Fruit fly (Drosophila melanogaster): ENCODE data around the gene Poxm.

Poxm gene

DNA sequence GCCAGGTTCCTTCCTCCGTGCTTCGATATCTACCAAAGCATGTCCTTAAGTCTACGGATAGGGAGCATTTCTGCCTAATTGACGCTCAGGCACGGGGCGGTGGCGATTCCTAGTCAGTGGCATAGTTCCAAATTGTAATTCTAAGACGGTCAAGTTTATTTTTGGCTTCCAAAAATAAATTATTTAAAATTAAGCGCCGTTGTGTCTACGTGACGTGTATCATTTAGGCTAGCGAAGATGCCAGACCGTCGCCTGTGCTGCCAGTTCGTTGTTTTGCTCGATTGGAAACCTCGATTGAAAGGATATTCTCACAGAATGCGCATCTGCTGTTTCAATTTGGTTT lies 15.5 kb upstream of the Poxm start:
- TF ChIP-seq Sp1 (GFP tag; optimal IDR thresholded peaks at IDR 0.05) (no peak), Jra (GFP tag; optimal IDR thresholded peaks at IDR 0.05) (no peak), dsf (GFP tag; optimal IDR thresholded peaks at IDR 0.05; ENCODE audit: borderline replicate concordance) (no peak), br (GFP tag; optimal IDR thresholded peaks at IDR 0.05) (no peak), dmrt93B (GFP tag; optimal IDR thresholded peaks at IDR 0.05) (no peak), sv (GFP tag; optimal IDR thresholded peaks at IDR 0.05) (no peak), GATAd (GFP tag; optimal IDR thresholded peaks at IDR 0.05) (no peak)

dm6 chr3R:8347835-8348234 lies 14.2 kb upstream of the Poxm start:
- TF ChIP-seq Dfd (GFP tag; optimal IDR thresholded peaks at IDR 0.05) (no peak), sv (GFP tag; optimal IDR thresholded peaks at IDR 0.05) (no peak), CrebA (GFP tag; optimal IDR thresholded peaks at IDR 0.05; ENCODE audit: borderline replicate concordance) (no peak), woc (GFP tag; optimal IDR thresholded peaks at IDR 0.05) (no peak)

dm6 chr3R:8347279-8347678 lies 13.7 kb upstream of the Poxm start, which contains the start of gene CG7352:
Gene CG7352 (plus strand): TSS chr3R:8347579.
- TF ChIP-seq OdsH (GFP tag; optimal IDR thresholded peaks at IDR 0.05) (no peak), Jra (GFP tag; optimal IDR thresholded peaks at IDR 0.05) (no peak), dl (GFP tag; optimal IDR thresholded peaks at IDR 0.05; ENCODE audit: insufficient read depth in 1 of 2, partially characterized antibody in 2 of 2) (no peak), HLH106 (tag; optimal IDR thresholded peaks at IDR 0.05) (no peak), h (GFP tag; optimal IDR thresholded peaks at IDR 0.05) (no peak), sage (GFP tag; optimal IDR thresholded peaks at IDR 0.05) (no peak), rgr (GFP tag; optimal IDR thresholded peaks at IDR 0.05) (no peak), Dfd (GFP tag; optimal IDR thresholded peaks at IDR 0.05) (no peak), Hnf4 (GFP tag; optimal IDR thresholded peaks at IDR 0.05) (no peak), Rel (GFP tag; optimal IDR thresholded peaks at IDR 0.05) (no peak), Rel (tag; optimal IDR thresholded peaks at IDR 0.05) (no peak)

DNA sequence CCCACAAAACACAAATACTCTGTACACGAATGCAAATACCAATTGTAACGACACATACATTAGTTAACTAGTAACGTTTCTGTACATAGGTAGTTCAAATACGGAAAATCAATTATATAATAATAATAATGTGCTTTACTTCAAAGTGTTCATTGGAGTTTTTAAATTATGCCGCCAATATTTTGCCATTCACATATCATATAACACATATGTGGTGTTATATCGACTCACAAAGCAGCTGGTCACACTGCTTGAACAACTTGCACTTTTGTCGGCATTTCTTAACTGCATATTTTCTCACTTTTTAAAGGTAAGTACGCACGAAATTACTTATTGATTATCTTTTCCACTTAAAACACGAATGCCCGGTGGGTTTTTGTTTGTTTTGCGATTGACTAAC lies 10.6 kb upstream of the Poxm start, which contains the start of gene DppIII:
Gene DppIII (plus strand): TSS at position 227 of the 400 bp plus-strand sequence.
- no peak for TF ChIP-seq OdsH (GFP tag; optimal IDR thresholded peaks at IDR 0.05)
- TF ChIP-seq Hr78 (GFP tag; optimal IDR thresholded peaks at IDR 0.05), result no peak
- TF ChIP-seq Jra (GFP tag; optimal IDR thresholded peaks at IDR 0.05), result no peak
- no peak for TF ChIP-seq Rel (GFP tag; optimal IDR thresholded peaks at IDR 0.05)
- no peak for TF ChIP-seq Rel (tag; optimal IDR thresholded peaks at IDR 0.05)
- TF ChIP-seq dmrt93B (GFP tag; optimal IDR thresholded peaks at IDR 0.05), result no peak
- no peak for TF ChIP-seq sage (GFP tag; optimal IDR thresholded peaks at IDR 0.05)
- TF ChIP-seq Abd-B (GFP tag; optimal IDR thresholded peaks at IDR 0.05), result no peak
- no peak for TF ChIP-seq sv (GFP tag; optimal IDR thresholded peaks at IDR 0.05)
- no peak for TF ChIP-seq Dfd (GFP tag; optimal IDR thresholded peaks at IDR 0.05)
- no peak for TF ChIP-seq jim (GFP tag; optimal IDR thresholded peaks at IDR 0.05)

dm6 chr3R:8343251-8343744 lies 9.7 kb upstream of the Poxm start, which contains the start of the genes PNKP and COX7AL:
Gene PNKP (minus strand): TSS chr3R:8343516.
Gene COX7AL (plus strand): TSS chr3R:8343669.
- TF ChIP-seq woc (GFP tag; optimal IDR thresholded peaks at IDR 0.05), result no peak
- TF ChIP-seq rgr (GFP tag; optimal IDR thresholded peaks at IDR 0.05), result peak; percentile 59

DNA sequence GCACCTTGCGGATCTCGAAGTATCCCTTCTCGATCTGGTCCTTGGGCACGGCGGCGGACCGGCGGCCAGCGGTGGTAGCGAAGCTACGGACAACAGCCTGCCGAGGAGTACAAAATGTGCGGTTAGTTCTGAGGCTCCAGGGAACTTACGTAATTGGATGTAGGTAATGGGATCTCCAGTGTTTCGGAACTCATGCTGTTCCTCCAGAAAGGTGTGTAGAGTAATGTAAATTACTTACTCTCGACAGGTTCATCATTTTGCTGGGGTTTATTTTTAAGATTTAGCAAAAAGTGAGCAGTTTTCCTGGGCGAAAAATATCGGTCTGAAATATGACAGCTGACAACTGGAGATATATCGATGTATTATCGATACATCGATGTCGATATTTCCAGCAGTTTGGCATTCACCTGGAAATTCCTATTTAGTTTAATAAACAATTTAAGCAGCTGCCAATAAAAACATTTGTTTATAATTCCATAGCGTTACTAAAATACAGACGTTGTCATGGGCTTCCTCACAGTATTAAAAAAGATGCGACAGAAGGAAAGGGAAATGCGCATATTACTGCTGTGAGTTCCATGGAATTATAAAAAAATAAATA lies 7.2 kb upstream of the Poxm start, which contains the start of the genes COX7A and Arl2:
Gene COX7A (minus strand): TSS at position 369 of the 601 bp plus-strand sequence.
Gene Arl2 (plus strand): TSS at position 426 of the 601 bp plus-strand sequence.
- TF ChIP-seq Vsx2 (GFP tag; optimal IDR thresholded peaks at IDR 0.05; ENCODE audit: partially characterized antibody), result no peak
- TF ChIP-seq Sp1 (GFP tag; optimal IDR thresholded peaks at IDR 0.05), result no peak
- no peak for TF ChIP-seq ey (GFP tag; optimal IDR thresholded peaks at IDR 0.05)
- no peak for TF ChIP-seq tai (GFP tag; optimal IDR thresholded peaks at IDR 0.05)
- no peak for TF ChIP-seq Jra (GFP tag; optimal IDR thresholded peaks at IDR 0.05)
- TF ChIP-seq GATAd (GFP tag; optimal IDR thresholded peaks at IDR 0.05), result no peak
- TF ChIP-seq OdsH (GFP tag; optimal IDR thresholded peaks at IDR 0.05), result no peak
- peak; percentile 26 for TF ChIP-seq CG9705 (GFP tag; optimal IDR thresholded peaks at IDR 0.05)
- TF ChIP-seq Myc (optimal IDR thresholded peaks at IDR 0.05), result no peak
- TF ChIP-seq dsf (GFP tag; optimal IDR thresholded peaks at IDR 0.05; ENCODE audit: borderline replicate concordance), result no peak
- TF ChIP-seq Rel (GFP tag; optimal IDR thresholded peaks at IDR 0.05), result no peak
- TF ChIP-seq Rel (tag; optimal IDR thresholded peaks at IDR 0.05), result peak; percentile 7
- no peak for TF ChIP-seq Mio (GFP tag; optimal IDR thresholded peaks at IDR 0.05)
- TF ChIP-seq CG32264 (GFP tag; optimal IDR thresholded peaks at IDR 0.05), result no peak
- TF ChIP-seq Hnf4 (GFP tag; optimal IDR thresholded peaks at IDR 0.05), result no peak
- no peak for TF ChIP-seq Hr78 (GFP tag; optimal IDR thresholded peaks at IDR 0.05)
- no peak for TF ChIP-seq br (GFP tag; optimal IDR thresholded peaks at IDR 0.05)
- TF ChIP-seq brk (GFP tag; optimal IDR thresholded peaks at IDR 0.05), result no peak
- TF ChIP-seq psq (GFP tag; optimal IDR thresholded peaks at IDR 0.05), result no peak
- TF ChIP-seq sv (GFP tag; optimal IDR thresholded peaks at IDR 0.05), result no peak
- TF ChIP-seq CrebA (GFP tag; optimal IDR thresholded peaks at IDR 0.05; ENCODE audit: borderline replicate concordance), result no peak
- no peak for TF ChIP-seq lola (GFP tag; optimal IDR thresholded peaks at IDR 0.05)
- TF ChIP-seq foxo (GFP tag; optimal IDR thresholded peaks at IDR 0.05), result no peak
- TF ChIP-seq Hr83 (GFP tag; optimal IDR thresholded peaks at IDR 0.05; ENCODE audit: poor library complexity, severe bottlenecking), result peak; percentile 29
- peak; percentile 26 for TF ChIP-seq rgr (GFP tag; optimal IDR thresholded peaks at IDR 0.05)
- TF ChIP-seq usp (GFP tag; optimal IDR thresholded peaks at IDR 0.05), result no peak
